Fruit fly (Drosophila melanogaster): ENCODE results near the gene Cpr30F.

DNA sequence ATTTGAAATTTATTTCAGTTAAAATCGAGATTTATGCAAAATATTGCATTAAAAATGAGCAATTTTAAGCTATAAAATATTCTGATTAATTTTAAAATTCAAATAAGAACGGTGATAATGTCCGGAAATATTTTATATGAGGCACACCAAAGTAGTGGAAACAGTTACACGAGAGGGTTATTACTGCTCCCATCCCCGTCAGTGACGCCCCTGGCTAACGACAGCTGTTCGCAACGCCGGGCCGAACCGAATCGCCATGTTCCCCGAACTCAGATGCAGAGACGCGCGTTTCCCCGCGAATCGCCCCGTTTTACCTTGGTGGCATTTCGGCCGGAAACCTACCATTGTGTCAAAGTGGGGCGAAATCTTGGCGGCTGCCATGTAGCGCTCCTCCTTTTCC lies 21.2 kb downstream of the Cpr30F start:
- TF ChIP-seq kay (GFP tag; ENCODE audit: borderline replicate concordance) (no peak), CG1620 (GFP tag; optimal IDR thresholded peaks at IDR 0.05) (no peak), tj (GFP tag; optimal IDR thresholded peaks at IDR 0.05) (no peak), CG5204 (GFP tag; optimal IDR thresholded peaks at IDR 0.05) (no peak), cnc (optimal IDR thresholded peaks at IDR 0.05) (no peak), pad (GFP tag; optimal IDR thresholded peaks at IDR 0.05) (no peak)
